Fruit fly (Drosophila melanogaster): ENCODE results near the gene CG10631.
A peak's percentile ranks its signal among the peaks of the same experiment; 100 is the strongest.

The CG10631 gene

DNA sequence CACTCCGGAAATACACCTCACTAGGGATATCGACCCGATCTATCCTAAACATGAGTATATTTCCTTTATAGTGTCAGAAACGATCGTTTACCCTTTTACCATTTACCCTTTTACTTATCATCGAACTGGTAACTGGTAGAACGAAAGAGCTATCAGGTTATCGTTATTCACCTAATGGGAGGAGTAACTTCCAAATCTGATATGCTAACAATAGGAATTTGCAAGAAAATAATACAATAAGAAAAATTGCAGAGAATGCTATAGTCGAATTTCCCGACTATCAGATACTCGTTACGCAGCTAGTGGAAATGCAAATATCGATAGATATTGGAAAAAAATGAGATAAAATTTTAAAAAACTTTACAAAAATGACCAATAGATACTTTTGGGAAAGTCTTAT is 17.6 kb upstream of the CG10631 start:
- TF ChIP-seq CG15710 (tag; optimal IDR thresholded peaks at IDR 0.05) (no peak), D1 (tag; optimal IDR thresholded peaks at IDR 0.05) (no peak), Snoo (tag; optimal IDR thresholded peaks at IDR 0.05) (no peak), CG9948 (tag; optimal IDR thresholded peaks at IDR 0.05) (no peak), gl (tag; optimal IDR thresholded peaks at IDR 0.05) (no peak), CG17806 (tag; optimal IDR thresholded peaks at IDR 0.05) (no peak)

DNA sequence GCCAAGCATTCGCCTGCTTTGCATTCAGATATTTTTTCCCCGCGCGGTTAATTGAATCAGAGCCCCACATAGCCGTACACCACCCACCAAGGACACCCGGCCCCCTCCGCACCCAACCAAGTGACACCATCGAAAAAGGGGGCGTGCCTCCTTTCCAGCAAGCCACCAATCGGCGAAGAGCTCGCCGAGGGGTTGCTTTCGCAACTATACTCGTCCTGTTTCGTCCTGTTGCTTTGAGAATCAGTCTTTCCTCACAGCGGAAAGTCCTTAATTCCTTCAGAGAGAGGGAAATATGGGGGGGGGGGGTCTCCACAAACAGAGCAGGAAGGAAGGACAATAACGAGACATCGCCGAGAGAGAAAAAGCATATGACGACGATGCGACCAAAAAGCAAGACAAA is 13.0 kb upstream of the CG10631 start:
- TF ChIP-seq CG10348 (GFP tag; IDR thresholded peaks at IDR 0.05) (no peak), CG34367 (tag; optimal IDR thresholded peaks at IDR 0.05) (no peak), Snoo (tag; optimal IDR thresholded peaks at IDR 0.05) (no peak), gl (tag; optimal IDR thresholded peaks at IDR 0.05) (no peak), D1 (tag; optimal IDR thresholded peaks at IDR 0.05) (no peak), CG8159 (tag; optimal IDR thresholded peaks at IDR 0.05) (no peak), CG9948 (tag; optimal IDR thresholded peaks at IDR 0.05) (no peak), Pif1B (GFP tag; optimal IDR thresholded peaks at IDR 0.05) (no peak), CG15710 (tag; optimal IDR thresholded peaks at IDR 0.05) (no peak), CG17806 (tag; optimal IDR thresholded peaks at IDR 0.05) (no peak), EcR (GFP tag; optimal IDR thresholded peaks at IDR 0.05) (no peak), Pif1A (GFP tag; optimal IDR thresholded peaks at IDR 0.05) (no peak), rn (GFP tag; IDR thresholded peaks at IDR 0.05) (no peak)

- TF ChIP-seq CG12605 (GFP tag; IDR thresholded peaks at IDR 0.05) (no peak), CG17806 (tag; optimal IDR thresholded peaks at IDR 0.05) (no peak), CG9948 (tag; optimal IDR thresholded peaks at IDR 0.05) (no peak), rn (GFP tag; IDR thresholded peaks at IDR 0.05) (no peak)
Measured at dm6 chr2L:19768967-19769366, 12.3 kb upstream of the CG10631 start, which contains the start of gene bsh. Gene bsh, minus strand, starts transcription at chr2L:19769067.

DNA sequence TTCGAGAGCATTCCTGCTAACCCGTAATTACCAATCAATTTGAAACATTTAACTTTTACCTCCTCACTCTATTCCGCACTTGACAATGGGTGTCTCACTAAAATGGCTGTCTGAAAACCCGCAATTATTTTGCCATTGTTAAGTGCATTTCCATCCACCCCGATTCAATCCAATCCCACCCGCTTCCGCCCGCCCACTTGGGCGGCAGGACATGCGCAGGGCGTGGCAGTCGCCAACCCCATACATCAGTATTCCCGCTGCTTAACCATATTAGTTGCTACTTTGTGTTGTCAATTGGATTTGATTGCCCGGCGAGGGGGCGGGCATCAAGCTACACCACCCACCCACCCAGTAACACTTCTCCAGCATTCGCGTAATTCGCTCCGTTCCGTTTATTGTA is 8.7 kb upstream of the CG10631 start:
- no peak for TF ChIP-seq CG8301 (tag; optimal IDR thresholded peaks at IDR 0.05)
- TF ChIP-seq CG13204 (GFP tag; optimal IDR thresholded peaks at IDR 0.05), result no peak
- no peak for TF ChIP-seq CG34367 (tag; optimal IDR thresholded peaks at IDR 0.05)
- TF ChIP-seq CG4496 (GFP tag; IDR thresholded peaks at IDR 0.05), result no peak
- TF ChIP-seq D1 (tag; optimal IDR thresholded peaks at IDR 0.05), result no peak
- no peak for TF ChIP-seq CG10348 (GFP tag; IDR thresholded peaks at IDR 0.05)
- TF ChIP-seq CG15710 (tag; optimal IDR thresholded peaks at IDR 0.05), result no peak
- TF ChIP-seq gl (tag; optimal IDR thresholded peaks at IDR 0.05), result no peak
- no peak for TF ChIP-seq CG8159 (tag; optimal IDR thresholded peaks at IDR 0.05)
- no peak for TF ChIP-seq EcR (GFP tag; optimal IDR thresholded peaks at IDR 0.05)
- TF ChIP-seq Ets98B (GFP tag; IDR thresholded peaks at IDR 0.05), result no peak
- TF ChIP-seq CG17806 (tag; optimal IDR thresholded peaks at IDR 0.05), result no peak
- TF ChIP-seq rn (GFP tag; IDR thresholded peaks at IDR 0.05), result no peak
- TF ChIP-seq CG14655 (GFP tag; optimal IDR thresholded peaks at IDR 0.05), result no peak
- TF ChIP-seq Pif1B (GFP tag; optimal IDR thresholded peaks at IDR 0.05), result no peak
- no peak for TF ChIP-seq CG9948 (tag; optimal IDR thresholded peaks at IDR 0.05)
- no peak for TF ChIP-seq CG12605 (GFP tag; IDR thresholded peaks at IDR 0.05)
- TF ChIP-seq fd96Ca (GFP tag; IDR thresholded peaks at IDR 0.05), result no peak
- TF ChIP-seq CG32121 (GFP tag; IDR thresholded peaks at IDR 0.05), result no peak
- no peak for TF ChIP-seq Snoo (tag; optimal IDR thresholded peaks at IDR 0.05)

DNA sequence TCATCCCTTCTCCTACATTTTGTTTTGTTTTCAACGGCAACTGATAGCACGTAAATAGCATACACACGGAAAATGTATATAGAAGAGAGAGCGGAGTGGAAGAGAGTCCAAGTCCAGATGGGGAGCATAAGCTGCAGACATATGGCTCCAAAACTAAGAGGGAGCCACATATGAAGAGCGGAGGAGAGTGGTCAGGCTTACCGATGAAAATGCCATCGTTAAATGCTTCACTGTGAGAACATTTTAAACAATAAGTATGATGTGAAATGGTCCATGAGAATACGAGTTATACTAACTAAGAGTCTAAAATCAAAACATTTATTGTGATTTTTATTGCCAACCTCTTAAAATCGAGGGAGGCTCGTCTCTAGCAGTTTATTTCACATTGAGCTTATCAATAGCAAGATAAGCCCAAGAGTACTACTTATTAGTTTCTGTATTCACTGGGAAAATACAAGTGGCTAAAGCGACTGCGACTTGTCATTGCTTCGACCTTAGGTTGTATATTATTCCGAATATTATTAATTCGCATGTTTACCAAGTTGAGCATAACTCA is 8.0 kb upstream of the CG10631 start:
- TF ChIP-seq CG12605 (GFP tag; IDR thresholded peaks at IDR 0.05) (peak; percentile 24; the same call in 1 of the 2 replicates), CG17806 (tag; optimal IDR thresholded peaks at IDR 0.05) (no peak), CG34367 (tag; optimal IDR thresholded peaks at IDR 0.05) (no peak), Ets98B (GFP tag; IDR thresholded peaks at IDR 0.05) (no peak), CG4496 (GFP tag; IDR thresholded peaks at IDR 0.05) (peak; percentile 65; the same call in 2 of the 3 replicates), D1 (tag; optimal IDR thresholded peaks at IDR 0.05) (no peak)

DNA sequence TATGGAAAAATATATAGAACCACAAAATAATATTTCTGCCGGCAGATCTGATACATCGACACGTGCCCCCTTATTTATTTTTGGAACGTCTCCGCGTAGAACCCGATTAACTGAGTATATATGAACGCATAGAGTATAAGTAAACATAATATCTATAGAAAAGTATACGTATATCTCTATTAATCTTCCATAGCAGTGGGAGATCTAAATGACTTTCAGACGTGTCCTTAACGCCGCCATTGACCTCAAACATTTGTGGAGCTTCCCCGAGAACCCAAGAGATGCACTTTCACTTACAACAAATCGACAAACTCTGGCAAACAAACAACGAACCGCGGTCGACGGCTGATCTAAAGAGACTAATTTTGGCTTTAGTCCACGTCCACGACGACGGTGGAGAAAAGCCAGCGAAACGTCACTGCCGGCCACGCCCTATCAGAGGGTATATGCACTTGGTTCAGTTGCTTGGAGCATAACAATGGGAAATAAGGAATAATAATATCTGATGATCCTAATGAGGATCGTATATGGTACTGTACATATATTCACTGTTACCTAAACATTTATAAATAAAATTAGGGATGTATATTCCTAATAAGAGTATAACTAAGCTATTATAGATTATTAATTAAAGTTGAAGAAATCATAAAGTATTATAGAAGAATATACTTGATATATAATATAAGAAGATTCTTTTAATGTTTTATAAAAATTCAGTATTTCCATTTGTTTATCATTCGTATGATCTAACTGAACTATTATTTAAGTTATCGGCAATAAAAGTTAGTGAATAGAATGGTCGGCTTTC is 7.3 kb upstream of the CG10631 start, which contains the start of gene fbp:
TSS of gene fbp (minus strand) at position 364 of the 808 bp plus-strand sequence.
- TF ChIP-seq EcR (GFP tag; optimal IDR thresholded peaks at IDR 0.05), result peak; percentile 51
- TF ChIP-seq CG9948 (tag; optimal IDR thresholded peaks at IDR 0.05), result peak; percentile 70
- peak; percentile 51 for TF ChIP-seq CG13204 (GFP tag; optimal IDR thresholded peaks at IDR 0.05)
- TF ChIP-seq CG34367 (tag; optimal IDR thresholded peaks at IDR 0.05), result peak; percentile 57
- no peak for TF ChIP-seq rn (GFP tag; IDR thresholded peaks at IDR 0.05)
- peak; percentile 46 for TF ChIP-seq D1 (tag; optimal IDR thresholded peaks at IDR 0.05)
- TF ChIP-seq CG12605 (GFP tag; IDR thresholded peaks at IDR 0.05), result no peak; the same call in 1 of the 2 replicates
- peak; percentile 85 for TF ChIP-seq CG8159 (tag; optimal IDR thresholded peaks at IDR 0.05)
- no peak for TF ChIP-seq gl (tag; optimal IDR thresholded peaks at IDR 0.05)
- TF ChIP-seq fd96Ca (GFP tag; IDR thresholded peaks at IDR 0.05), result peak; percentile 49; the same call in 1 of the 3 replicates
- no peak for TF ChIP-seq Pif1B (GFP tag; optimal IDR thresholded peaks at IDR 0.05)
- TF ChIP-seq CG17806 (tag; optimal IDR thresholded peaks at IDR 0.05), result peak; percentile 30
- peak; percentile 90 for TF ChIP-seq CG14655 (GFP tag; optimal IDR thresholded peaks at IDR 0.05)
- TF ChIP-seq CG4496 (GFP tag; IDR thresholded peaks at IDR 0.05), result peak; percentile 52
- peak; percentile 75 for TF ChIP-seq CG15710 (tag; optimal IDR thresholded peaks at IDR 0.05)
- TF ChIP-seq CG32121 (GFP tag; IDR thresholded peaks at IDR 0.05), result no peak
- TF ChIP-seq Pif1A (GFP tag; optimal IDR thresholded peaks at IDR 0.05), result peak; percentile 9
- TF ChIP-seq Snoo (tag; optimal IDR thresholded peaks at IDR 0.05), result peak; percentile 68
- TF ChIP-seq Ets98B (GFP tag; IDR thresholded peaks at IDR 0.05), result no peak
- TF ChIP-seq CG10348 (GFP tag; IDR thresholded peaks at IDR 0.05), result no peak
- peak; percentile 74 for TF ChIP-seq CG8301 (tag; optimal IDR thresholded peaks at IDR 0.05)

Measured in whole organism, pupa.